Worm (Caenorhabditis elegans) whole organism, young adult: ENCODE measurements around the gene C15B12.9.

Source experiments
- C06A6.2 ChIP-seq: fragments of 200-800 bp; sonication (Bioruptor generic); conservative IDR thresholded peaks from 2 replicates; pipeline ENCODE4 v1.3.6; 2022; ENCODE audit warnings: missing genetic modification characterization, missing compliant biosample characterization
- D2030.7 ChIP-seq: fragments of 200-800 bp; sonication (Bioruptor generic); IDR thresholded peaks from 2 replicates; pipeline ENCODE4 v1.3.6; 2022; ENCODE audit warnings: missing genetic modification reagents, missing genetic modification characterization, missing compliant biosample characterization
- F57C9.4 ChIP-seq: sonication (generic microtip); optimal IDR thresholded peaks from 2 replicates; lab custom pipeline; 2017; ENCODE audit warnings: mild to moderate bottlenecking, missing genetic modification characterization, missing compliant biosample characterization
- K11D2.4 ChIP-seq: fragments of 200-800 bp; sonication (Bioruptor generic); IDR thresholded peaks from 2 replicates; pipeline ENCODE4 v1.3.6; 2022; ENCODE audit warnings: missing genetic modification reagents, missing genetic modification characterization, missing compliant biosample characterization
- Y56A3A.18 ChIP-seq: fragments of 200-800 bp; sonication (Bioruptor generic); IDR thresholded peaks from 2 replicates; pipeline ENCODE4 v1.3.6; 2022; ENCODE audit warnings: missing genetic modification reagents, missing genetic modification characterization, missing compliant biosample characterization
- Y67H2A.10 ChIP-seq: fragments of 200-800 bp; sonication (Bioruptor generic); conservative IDR thresholded peaks from 2 replicates; pipeline ENCODE4 v1.3.6; 2022; ENCODE audit warnings: missing genetic modification reagents, missing genetic modification characterization, missing compliant biosample characterization
- aptf-3 ChIP-seq: fragments of 200-800 bp; sonication (Bioruptor generic); IDR thresholded peaks from 2 replicates; pipeline ENCODE4 v1.3.6; 2022; ENCODE audit warnings: missing genetic modification characterization, missing compliant biosample characterization
- atf-7 ChIP-seq: sonication (generic microtip); optimal IDR thresholded peaks from 2 replicates; lab custom pipeline; 2017; ENCODE audit warnings: mild to moderate bottlenecking, missing genetic modification characterization, missing compliant biosample characterization
- attf-3 ChIP-seq: fragments of 200-800 bp; sonication (Bioruptor generic); conservative IDR thresholded peaks from 2 replicates; pipeline ENCODE4 v1.3.6; 2022; ENCODE audit warnings: missing genetic modification reagents, missing genetic modification characterization, missing compliant biosample characterization
- attf-5 ChIP-seq: fragments of 200-800 bp; sonication (Bioruptor generic); optimal IDR thresholded peaks from 2 replicates; lab custom pipeline; 2018; ENCODE audit warnings: mild to moderate bottlenecking, missing genetic modification characterization, missing compliant biosample characterization
- bed-2 ChIP-seq: fragments of 200-800 bp; sonication (Bioruptor generic); IDR thresholded peaks from 2 replicates; pipeline ENCODE4 v1.3.6; 2022; ENCODE audit warnings: missing genetic modification reagents, missing genetic modification characterization, missing compliant biosample characterization
- ccch-3 ChIP-seq: fragments of 200-800 bp; sonication (Bioruptor generic); optimal IDR thresholded peaks from 2 replicates; lab custom pipeline; 2018; ENCODE audit warnings: mild to moderate bottlenecking, missing genetic modification characterization, missing compliant biosample characterization
- ceh-100 ChIP-seq: fragments of 200-800 bp; sonication (Bioruptor generic); IDR thresholded peaks from 2 replicates; pipeline ENCODE4 v1.3.6; 2022; ENCODE audit warnings: missing genetic modification reagents, missing genetic modification characterization, missing compliant biosample characterization
- ceh-40 ChIP-seq: fragments of 200-800 bp; sonication (Bioruptor generic); IDR thresholded peaks from 2 replicates; pipeline ENCODE4 v1.3.6; 2022; ENCODE audit warnings: missing genetic modification characterization, missing compliant biosample characterization
- ceh-91 ChIP-seq: fragments of 200-800 bp; sonication (Bioruptor generic); IDR thresholded peaks from 2 replicates; pipeline ENCODE4 v1.3.6; 2022; ENCODE audit warnings: missing genetic modification reagents, missing genetic modification characterization, missing compliant biosample characterization
- dox-1 ChIP-seq: fragments of 200-800 bp; sonication (Bioruptor generic); IDR thresholded peaks from 2 replicates; pipeline ENCODE4 v1.3.6; 2022; ENCODE audit warnings: missing genetic modification reagents, missing genetic modification characterization, missing compliant biosample characterization
- dpff-1 ChIP-seq: sonication (generic microtip); optimal IDR thresholded peaks from 2 replicates; lab custom pipeline; 2017; ENCODE audit warnings: mild to moderate bottlenecking, missing genetic modification characterization, missing compliant biosample characterization
- dpl-1 ChIP-seq: fragments of 150-350 bp; optimal IDR thresholded peaks from 2 replicates; lab custom pipeline; 2014; ENCODE audit warnings: missing biosample characterization, missing genetic modification reagents, missing genetic modification characterization
- efl-1 ChIP-seq: fragments of 150-350 bp; optimal IDR thresholded peaks from 2 replicates; lab custom pipeline; 2014; ENCODE audit warnings: missing biosample characterization, missing genetic modification reagents, missing genetic modification characterization
- ets-4 ChIP-seq: fragments of 200-800 bp; sonication (Bioruptor generic); optimal IDR thresholded peaks from 2 replicates; lab custom pipeline; 2018; ENCODE audit warnings: mild to moderate bottlenecking, missing genetic modification characterization, missing compliant biosample characterization
- hmg-1.2 ChIP-seq: fragments of 200-800 bp; sonication (Bioruptor generic); IDR thresholded peaks from 2 replicates; pipeline ENCODE4 v1.3.6; 2022; ENCODE audit warnings: missing genetic modification reagents, missing genetic modification characterization, missing compliant biosample characterization
- hmg-20 ChIP-seq: fragments of 200-800 bp; sonication (Bioruptor generic); IDR thresholded peaks from 2 replicates; pipeline ENCODE4 v1.3.6; 2022; ENCODE audit warnings: missing genetic modification reagents, missing genetic modification characterization, missing compliant biosample characterization
- hsf-1 ChIP-seq: fragments of 200-800 bp; sonication (Bioruptor generic); IDR thresholded peaks from 2 replicates; pipeline ENCODE4 v1.3.6; 2022; ENCODE audit warnings: missing genetic modification reagents, missing genetic modification characterization, missing compliant biosample characterization
- lag-1 ChIP-seq: fragments of 200-800 bp; sonication (Bioruptor generic); IDR thresholded peaks from 2 replicates; pipeline ENCODE4 v1.3.6; 2022; ENCODE audit warnings: missing genetic modification reagents, missing genetic modification characterization, missing compliant biosample characterization
- lin-26 ChIP-seq: fragments of 200-800 bp; sonication (Bioruptor generic); IDR thresholded peaks from 2 replicates; pipeline ENCODE4 v1.3.6; 2022; ENCODE audit warnings: missing genetic modification reagents, missing genetic modification characterization, missing compliant biosample characterization
- lin-35 ChIP-seq, 3 experiments: fragments of 150-350 bp in 2 of 3; sonication (generic microtip) in 1 of 3; optimal IDR thresholded peaks; 2 replicates each; lab custom pipeline; 2014 to 2018; ENCODE audit warnings: missing biosample characterization in 3 of 3, missing genetic modification characterization in 3 of 3, missing genetic modification reagents in 3 of 3
- madf-10 ChIP-seq: sonication (generic microtip); optimal IDR thresholded peaks from 2 replicates; lab custom pipeline; 2016; ENCODE audit warnings: mild to moderate bottlenecking, missing genetic modification characterization, missing compliant biosample characterization
- nhr-179 ChIP-seq: sonication (generic microtip); optimal IDR thresholded peaks from 2 replicates; lab custom pipeline; 2016; ENCODE audit warnings: mild to moderate bottlenecking, missing genetic modification characterization, missing compliant biosample characterization
- nhr-80 ChIP-seq: sonication (generic microtip); optimal IDR thresholded peaks from 2 replicates; lab custom pipeline; 2016; ENCODE audit warnings: missing genetic modification characterization, missing compliant biosample characterization
- nhr-90 ChIP-seq: sonication (generic microtip); optimal IDR thresholded peaks from 2 replicates; lab custom pipeline; 2016; ENCODE audit warnings: missing genotype, mild to moderate bottlenecking, missing genetic modification characterization, missing compliant biosample characterization
- pbrm-1 ChIP-seq: fragments of 200-800 bp; sonication (Bioruptor generic); IDR thresholded peaks from 2 replicates; pipeline ENCODE4 v1.3.6; 2022; ENCODE audit warnings: missing genetic modification reagents, missing genetic modification characterization, missing compliant biosample characterization
- pha-4 ChIP-seq: fragments of 150-350 bp; sonication (generic microtip); optimal IDR thresholded peaks from 2 replicates; lab custom pipeline; 2014; ENCODE audit warnings: missing biosample characterization, missing genetic modification reagents, missing genetic modification characterization
- sdz-38 ChIP-seq: sonication (generic microtip); optimal IDR thresholded peaks from 2 replicates; lab custom pipeline; 2016; ENCODE audit warnings: missing genotype, missing genetic modification characterization, missing compliant biosample characterization
- sea-2 ChIP-seq: fragments of 200-800 bp; sonication (Bioruptor generic); IDR thresholded peaks from 2 replicates; pipeline ENCODE4 v1.3.6; 2022; ENCODE audit warnings: missing genetic modification characterization, missing compliant biosample characterization
- snpc-3.4 ChIP-seq: sonication (generic microtip); optimal IDR thresholded peaks from 2 replicates; lab custom pipeline; 2017; ENCODE audit warnings: missing genetic modification characterization, mild to moderate bottlenecking, missing compliant biosample characterization, antibody characterized with exemption, moderate library complexity, missing genotype, missing genetic modification reagents
- snpc-4 ChIP-seq, 5 experiments: fragments of 150-350 bp in 1 of 5; sonication (generic microtip) in 4 of 5; optimal IDR thresholded peaks; 2 replicates each; lab custom pipeline; 2014 to 2018; ENCODE audit warnings: missing genetic modification characterization in 5 of 5, missing biosample characterization in 3 of 5, antibody characterized with exemption in 2 of 5, mild to moderate bottlenecking in 2 of 5, missing compliant biosample characterization in 2 of 5, missing genotype in 2 of 5, moderate library complexity in 2 of 5, missing genetic modification reagents in 1 of 5
- somi-1 ChIP-seq: fragments of 200-800 bp; sonication (Bioruptor generic); optimal IDR thresholded peaks from 2 replicates; lab custom pipeline; 2018; ENCODE audit warnings: mild to moderate bottlenecking, missing genetic modification characterization, missing compliant biosample characterization
- ztf-25 ChIP-seq: fragments of 200-800 bp; sonication (Bioruptor generic); IDR thresholded peaks from 2 replicates; pipeline ENCODE4 v1.3.6; 2022; ENCODE audit warnings: missing genetic modification reagents, missing genetic modification characterization, missing compliant biosample characterization
- ztf-26 ChIP-seq: sonication (generic microtip); optimal IDR thresholded peaks from 2 replicates; lab custom pipeline; 2017; ENCODE audit warnings: missing genetic modification characterization, missing compliant biosample characterization
- ztf-3 ChIP-seq: fragments of 200-800 bp; sonication (Bioruptor generic); optimal IDR thresholded peaks from 2 replicates; lab custom pipeline; 2018; ENCODE audit warnings: mild to moderate bottlenecking, missing genetic modification characterization, missing compliant biosample characterization

The C15B12.9 gene

DNA sequence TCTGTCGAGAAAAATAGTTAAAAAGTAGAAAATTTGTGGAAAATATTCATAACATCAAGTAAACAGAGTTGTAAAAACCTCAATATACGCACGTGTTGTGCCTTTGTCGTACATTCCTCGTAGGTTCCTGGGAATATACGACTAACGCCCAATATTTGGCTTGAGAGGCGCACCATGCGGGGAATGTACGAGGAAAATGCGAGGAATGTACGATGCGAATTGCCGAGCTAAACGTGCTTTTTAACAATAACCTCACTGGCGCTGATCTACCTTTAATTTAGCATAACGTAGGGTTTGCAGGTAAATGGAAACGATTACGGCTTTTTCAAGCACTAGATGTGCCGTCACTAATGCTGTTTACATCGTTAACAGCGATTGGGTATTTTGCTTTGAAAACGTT is at the start of gene C15B12.9:
Gene C15B12.9, plus strand, starts transcription at position 301 of the 400 bp plus-strand sequence.
- no peak for TF ChIP-seq attf-3 (GFP tag; lab: Robert Waterston, UW)
- TF ChIP-seq D2030.7 (GFP tag; lab: Robert Waterston, UW) = no peak
- TF ChIP-seq dpff-1 (tag; lab: Kevin White, UChicago) = no peak
- TF ChIP-seq lag-1 (GFP tag; lab: Robert Waterston, UW) = no peak
- no peak for TF ChIP-seq snpc-4 (GFP tag; optimal IDR thresholded peaks at IDR 0.05; lab: Kevin White, UChicago)
- no peak for TF ChIP-seq snpc-4 (tag; optimal IDR thresholded peaks at IDR 0.05; lab: Kevin White, UChicago)
- TF ChIP-seq hsf-1 = no peak

ce11 chrX:6419113-6419512 is 49.5 kb upstream of the C15B12.9 start:
- no peak for TF ChIP-seq sdz-38
- TF ChIP-seq ccch-3 = no peak
- no peak for TF ChIP-seq ets-4 (GFP tag; lab: Kevin White, UChicago)
- TF ChIP-seq nhr-179 (tag; lab: Kevin White, UChicago) = no peak
- TF ChIP-seq snpc-3.4 (tag; lab: Kevin White, UChicago) = no peak
- no peak for TF ChIP-seq K11D2.4 (GFP tag; lab: Robert Waterston, UW)

DNA sequence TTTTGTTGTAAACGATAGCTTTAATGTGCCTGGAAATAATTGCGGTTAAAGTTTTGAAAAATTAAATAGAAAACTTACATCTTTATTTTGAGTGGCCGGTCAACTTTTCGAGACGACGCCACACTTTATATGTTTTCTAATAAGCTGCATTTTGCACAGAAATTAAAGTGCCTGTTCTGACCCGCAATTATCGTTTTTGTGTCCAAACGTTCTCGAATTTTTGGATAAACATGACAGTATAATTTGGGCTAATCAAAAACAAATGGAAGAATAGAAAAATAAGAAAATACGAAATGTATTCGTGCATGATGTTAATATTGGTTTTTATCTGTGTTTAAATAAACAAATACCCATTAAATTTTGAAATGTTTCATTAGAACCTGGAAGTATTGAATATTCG is 47.9 kb upstream of the C15B12.9 start, which contains the start of gene K10C2.12:
Gene K10C2.12, minus strand, starts transcription at position 101 of the 400 bp plus-strand sequence.
- TF ChIP-seq lin-35 (GFP tag; optimal IDR thresholded peaks at IDR 0.05; lab: Kevin White, UChicago) = no peak
- TF ChIP-seq atf-7 = no peak
- TF ChIP-seq pbrm-1 = no peak
- no peak for TF ChIP-seq sdz-38
- TF ChIP-seq bed-2 = no peak
- TF ChIP-seq hmg-1.2 (GFP tag; lab: Robert Waterston, UW) = no peak
- no peak for TF ChIP-seq hmg-20 (GFP tag; lab: Robert Waterston, UW)
- TF ChIP-seq efl-1 (GFP tag; lab: Kevin White, UChicago) = no peak
- TF ChIP-seq F57C9.4 (tag; lab: Kevin White, UChicago) = no peak
- TF ChIP-seq snpc-4 (GFP tag; optimal IDR thresholded peaks at IDR 0.05; lab: Kevin White, UChicago) = no peak
- no peak for TF ChIP-seq snpc-4 (tag; optimal IDR thresholded peaks at IDR 0.05; lab: Kevin White, UChicago)
- no peak for TF ChIP-seq nhr-90 (tag; lab: Kevin White, UChicago)
- TF ChIP-seq attf-5 (GFP tag; lab: Kevin White, UChicago) = no peak
- no peak for TF ChIP-seq ceh-40 (GFP tag; lab: Robert Waterston, UW)
- no peak for TF ChIP-seq Y56A3A.18 (GFP tag; lab: Robert Waterston, UW)
- no peak for TF ChIP-seq Y67H2A.10 (GFP tag; lab: Robert Waterston, UW)
- no peak for TF ChIP-seq lin-26 (GFP tag; lab: Robert Waterston, UW)
- no peak for TF ChIP-seq dpff-1 (tag; lab: Kevin White, UChicago)

DNA sequence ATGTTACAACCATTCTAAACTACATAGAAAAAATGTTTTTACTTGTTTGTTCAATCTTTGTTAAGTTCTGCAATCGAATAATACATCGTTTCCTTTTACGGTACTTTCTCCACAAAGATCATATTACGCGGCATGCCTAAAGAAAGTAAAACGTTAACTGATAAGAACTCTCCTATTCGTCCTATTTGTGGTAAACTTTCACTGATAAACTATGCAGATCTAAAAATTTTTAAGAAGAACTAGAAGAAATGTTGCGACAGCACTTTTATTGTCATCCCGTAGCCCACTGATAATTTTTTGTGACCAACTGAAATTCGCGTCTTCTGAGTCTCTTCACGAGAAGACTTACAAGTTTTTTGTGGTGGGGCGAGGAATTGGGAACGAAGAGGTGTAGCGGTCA is 41.5 kb upstream of the C15B12.9 start:
- TF ChIP-seq aptf-3 (GFP tag; lab: Robert Waterston, UW) (no peak), ets-4 (GFP tag; lab: Kevin White, UChicago) (peak; percentile 37), ztf-26 (no peak), dox-1 (GFP tag; lab: Robert Waterston, UW) (peak; percentile 40; the same call in 1 of the 2 replicates), dpl-1 (GFP tag; lab: Kevin White, UChicago) (no peak), ztf-3 (GFP tag; lab: Kevin White, UChicago) (no peak), nhr-80 (tag; lab: Kevin White, UChicago) (peak; percentile 97), ceh-100 (no peak), pha-4 (tag; lab: Kevin White, UChicago) (no peak), somi-1 (GFP tag; lab: Kevin White, UChicago) (no peak), ztf-25 (GFP tag; lab: Robert Waterston, UW) (0 out of 2 replicates have a peak, but pooled peaks have one; percentile 9), sdz-38 (no peak), hsf-1 (no peak), sea-2 (GFP tag; lab: Robert Waterston, UW) (no peak), C06A6.2 (GFP tag; lab: Robert Waterston, UW) (no peak), ceh-91 (GFP tag; lab: Robert Waterston, UW) (no peak), lin-35 (GFP tag; optimal IDR thresholded peaks at IDR 0.05; lab: Kevin White, UChicago) (no peak), madf-10 (tag; lab: Kevin White, UChicago) (peak; percentile 11)
